Fruit fly (Drosophila melanogaster): ENCODE results near the gene CG18765.

DNA sequence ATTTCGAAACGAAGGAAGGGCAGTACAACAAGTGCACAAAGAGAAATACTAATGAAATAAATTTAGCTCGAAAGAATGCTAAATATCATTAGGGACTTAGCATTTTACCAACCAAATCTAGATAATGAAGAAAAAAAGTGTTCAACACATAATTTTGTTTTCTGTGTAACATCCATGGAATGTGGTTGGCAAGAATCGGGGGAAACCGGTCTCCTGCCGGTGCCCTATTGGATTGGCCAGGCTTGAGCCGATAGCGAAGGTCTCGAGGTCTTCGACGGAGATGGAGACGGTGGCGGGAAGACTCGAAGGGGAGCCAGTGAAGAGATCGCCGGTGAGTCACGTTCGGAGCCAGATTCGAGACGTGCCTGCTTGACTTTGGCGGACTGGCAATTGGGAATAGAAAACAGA is 33.8 kb downstream of the CG18765 start:
- TF ChIP-seq psq (optimal IDR thresholded peaks at IDR 0.05) (no peak), insv (optimal IDR thresholded peaks at IDR 0.05) (no peak), Myc (optimal IDR thresholded peaks at IDR 0.05) (no peak)

Measured in Kc167 (cell line).